Fruit fly (Drosophila melanogaster) Kc167 (cell line): ENCODE data around the gene Or7a.

Source experiments
- Myc ChIP-seq: fragments of >200 bp; optimal IDR thresholded peaks from 2 replicates; lab custom pipeline; 2017; ENCODE audit warnings: missing external identifiers
- h ChIP-seq: fragments of >200 bp; optimal IDR thresholded peaks from 3 replicates; lab custom pipeline; 2018; ENCODE audit warnings: missing external identifiers
- insv ChIP-seq: fragments of >200 bp; optimal IDR thresholded peaks from 3 replicates; lab custom pipeline; 2018; ENCODE audit warnings: missing external identifiers
- psq ChIP-seq: fragments of >200 bp; optimal IDR thresholded peaks from 2 replicates; lab custom pipeline; 2017; ENCODE audit warnings: missing external identifiers
- ttk ChIP-seq: sonication (Bioruptor generic); optimal IDR thresholded peaks from 2 replicates; lab custom pipeline; 2017; ENCODE audit warnings: missing external identifiers

DNA sequence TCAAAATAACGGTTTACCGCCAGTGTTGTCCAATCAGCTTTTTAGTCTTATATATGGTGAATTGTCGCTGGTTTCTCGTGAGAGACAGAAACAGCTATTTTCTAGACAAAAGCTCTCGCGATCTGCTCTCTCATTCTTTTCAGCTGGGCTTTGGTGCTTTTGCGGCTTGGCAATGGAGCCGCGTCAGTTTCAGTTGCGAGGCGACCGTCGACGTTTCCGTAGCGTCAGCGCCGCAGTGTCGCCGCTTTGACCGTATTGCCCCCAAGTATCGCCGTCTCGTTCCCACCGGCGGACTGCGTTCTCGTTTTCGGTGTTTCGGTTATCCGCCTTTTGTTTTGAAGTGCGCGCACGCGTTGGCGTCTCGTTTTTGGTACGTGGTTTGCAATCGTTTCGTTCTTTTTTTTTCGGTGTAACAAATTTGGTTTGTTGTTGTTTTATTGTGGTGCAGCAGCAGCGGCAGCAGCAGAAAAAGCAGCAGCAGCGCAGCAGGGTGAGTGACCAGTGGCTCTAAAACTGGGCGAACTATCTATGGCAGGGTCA lies 27.6 kb upstream of the Or7a start:
- TF ChIP-seq psq (lab: Kevin White, UChicago) = no peak
- no peak for TF ChIP-seq Myc (lab: Kevin White, UChicago)
- TF ChIP-seq ttk (lab: Kevin White, UChicago) = no peak
- no peak for TF ChIP-seq h (lab: Kevin White, UChicago)
- TF ChIP-seq insv (lab: Kevin White, UChicago) = no peak
